Worm (Caenorhabditis elegans) whole organism, L1 larva: ENCODE measurements around the gene col-123.

Experiments used
- C04F5.9 ChIP-seq: sonication (generic microtip); optimal IDR thresholded peaks from 2 replicates; lab custom pipeline; 2016; ENCODE audit warnings: missing genetic modification characterization, missing compliant biosample characterization
- C16A3.4 ChIP-seq: fragments of 150-350 bp; optimal IDR thresholded peaks from 2 replicates; lab custom pipeline; 2014; ENCODE audit warnings: missing biosample characterization, missing genetic modification characterization
- F16B12.6 ChIP-seq: fragments of 150-350 bp; optimal IDR thresholded peaks from 2 replicates; lab custom pipeline; 2014; ENCODE audit warnings: missing biosample characterization, missing genetic modification characterization
- Y116A8C.19 ChIP-seq: sonication (generic microtip); optimal IDR thresholded peaks from 2 replicates; lab custom pipeline; 2016; ENCODE audit warnings: missing compliant biosample characterization, missing genetic modification characterization, borderline replicate concordance
- aly-2 ChIP-seq: fragments of 150-350 bp; optimal IDR thresholded peaks from 2 replicates; lab custom pipeline; 2014; ENCODE audit warnings: missing biosample characterization, missing genetic modification characterization
- ama-1 ChIP-seq: fragments of 150-350 bp; optimal IDR thresholded peaks from 2 replicates; lab custom pipeline; 2014
- blmp-1 ChIP-seq: fragments of 150-350 bp; optimal IDR thresholded peaks from 2 replicates; lab custom pipeline; 2014; ENCODE audit warnings: missing biosample characterization, missing genetic modification characterization
- ceh-82 ChIP-seq, 3 experiments: fragments of 150-350 bp in 1 of 3; sonication (generic microtip) in 2 of 3; optimal IDR thresholded peaks; 2 replicates each; lab custom pipeline; 2014 to 2017; ENCODE audit warnings: missing biosample characterization in 3 of 3, missing genetic modification characterization in 3 of 3
- ceh-88 ChIP-seq: fragments of 200-800 bp; sonication (Bioruptor generic); IDR thresholded peaks from 2 replicates; pipeline ENCODE4 v1.3.6; 2022; ENCODE audit warnings: missing genetic modification characterization, missing compliant biosample characterization
- ces-1 ChIP-seq: fragments of 150-350 bp; optimal IDR thresholded peaks from 2 replicates; lab custom pipeline; 2014; ENCODE audit warnings: missing biosample characterization, missing genetic modification reagents, missing genetic modification characterization
- dpl-1 ChIP-seq, 3 experiments: fragments of 150-350 bp in 2 of 3; sonication (generic microtip) in 1 of 3; optimal IDR thresholded peaks; 2 replicates each; lab custom pipeline; 2014 to 2017; ENCODE audit warnings: missing biosample characterization in 3 of 3, missing genetic modification characterization in 3 of 3, missing genetic modification reagents in 3 of 3
- efl-3 ChIP-seq: fragments of 200-800 bp; sonication (Bioruptor generic); optimal IDR thresholded peaks from 2 replicates; lab custom pipeline; 2018; ENCODE audit warnings: mild to moderate bottlenecking, missing genetic modification characterization, missing compliant biosample characterization
- egl-13 ChIP-seq: sonication (generic microtip); optimal IDR thresholded peaks from 2 replicates; lab custom pipeline; 2016; ENCODE audit warnings: missing genotype, missing genetic modification reagents, missing genetic modification characterization, missing compliant biosample characterization
- ets-5 ChIP-seq: fragments of 200-800 bp; sonication (Bioruptor generic); IDR thresholded peaks from 2 replicates; pipeline ENCODE4 v1.3.6; 2022; ENCODE audit warnings: missing genetic modification characterization, missing compliant biosample characterization
- fkh-8 ChIP-seq: sonication (generic microtip); optimal IDR thresholded peaks from 2 replicates; lab custom pipeline; 2016; ENCODE audit warnings: mild to moderate bottlenecking, missing genetic modification characterization, missing compliant biosample characterization
- fos-1 ChIP-seq: fragments of 150-350 bp; optimal IDR thresholded peaks from 2 replicates; lab custom pipeline; 2014; ENCODE audit warnings: missing biosample characterization, missing genetic modification characterization
- grh-1 ChIP-seq: fragments of 200-800 bp; sonication (Bioruptor generic); IDR thresholded peaks from 2 replicates; pipeline ENCODE4 v1.3.6; 2022; ENCODE audit warnings: missing genetic modification reagents, missing genetic modification characterization, missing compliant biosample characterization
- hlh-4 ChIP-seq: sonication (generic microtip); optimal IDR thresholded peaks from 2 replicates; lab custom pipeline; 2016; ENCODE audit warnings: mild to moderate bottlenecking, missing genetic modification characterization, missing compliant biosample characterization
- lin-13 ChIP-seq: fragments of 150-350 bp; optimal IDR thresholded peaks from 2 replicates; lab custom pipeline; 2014; ENCODE audit warnings: missing biosample characterization, missing genetic modification reagents, missing genetic modification characterization
- lin-14 ChIP-seq: fragments of 200-800 bp; sonication (Bioruptor generic); optimal IDR thresholded peaks from 2 replicates; lab custom pipeline; 2018; ENCODE audit warnings: mild to moderate bottlenecking, missing genetic modification characterization, moderate library complexity, missing compliant biosample characterization
- lin-15B ChIP-seq: fragments of 150-350 bp; sonication (generic microtip); optimal IDR thresholded peaks from 3 replicates; lab custom pipeline; 2014; ENCODE audit warnings: missing biosample characterization, missing genetic modification characterization
- lin-35 ChIP-seq, 2 experiments: fragments of 150-350 bp; optimal IDR thresholded peaks; 2 replicates each; lab custom pipeline; 2014; ENCODE audit warnings: missing biosample characterization in 2 of 2, missing genetic modification characterization in 2 of 2, missing genetic modification reagents in 2 of 2
- lir-3 ChIP-seq: sonication (generic microtip); optimal IDR thresholded peaks from 2 replicates; lab custom pipeline; 2016; ENCODE audit warnings: mild to moderate bottlenecking, missing genetic modification characterization, moderate library complexity, missing compliant biosample characterization; ENCODE audit not compliant: poor library complexity
- lsy-2 ChIP-seq, 2 experiments: fragments of 150-350 bp; optimal IDR thresholded peaks; 2 replicates each; lab custom pipeline; 2014; ENCODE audit warnings: missing biosample characterization in 2 of 2, missing genetic modification characterization in 2 of 2
- mab-9 ChIP-seq: fragments of 200-800 bp; sonication (Bioruptor generic); IDR thresholded peaks from 2 replicates; pipeline ENCODE4 v1.3.6; 2022; ENCODE audit warnings: missing genetic modification reagents, missing genetic modification characterization, missing compliant biosample characterization
- mdl-1 ChIP-seq, 2 experiments: fragments of 150-350 bp; optimal IDR thresholded peaks; 2 replicates each; lab custom pipeline; 2014 to 2017; ENCODE audit warnings: missing biosample characterization in 2 of 2, missing genetic modification characterization in 2 of 2, inconsistent platforms in 1 of 2
- mef-2 ChIP-seq: fragments of 150-350 bp; optimal IDR thresholded peaks from 2 replicates; lab custom pipeline; 2014; ENCODE audit warnings: missing biosample characterization, missing genetic modification characterization
- nhr-11 ChIP-seq: fragments of 150-350 bp; optimal IDR thresholded peaks from 2 replicates; lab custom pipeline; 2014; ENCODE audit warnings: missing biosample characterization, missing genetic modification characterization
- nhr-20 ChIP-seq: sonication (generic microtip); optimal IDR thresholded peaks from 2 replicates; lab custom pipeline; 2016; ENCODE audit warnings: mild to moderate bottlenecking, missing genetic modification characterization, missing compliant biosample characterization
- nhr-47 ChIP-seq: sonication (generic microtip); optimal IDR thresholded peaks from 2 replicates; lab custom pipeline; 2016; ENCODE audit warnings: mild to moderate bottlenecking, missing genetic modification characterization, moderate library complexity, missing compliant biosample characterization
- nhr-76 ChIP-seq: sonication (generic microtip); optimal IDR thresholded peaks from 2 replicates; lab custom pipeline; 2017; ENCODE audit warnings: missing biosample characterization, missing genetic modification characterization
- nhr-77 ChIP-seq: fragments of 150-350 bp; optimal IDR thresholded peaks from 2 replicates; lab custom pipeline; 2014; ENCODE audit warnings: missing biosample characterization, missing genetic modification characterization
- nhr-84 ChIP-seq: sonication (generic microtip); optimal IDR thresholded peaks from 2 replicates; lab custom pipeline; 2017; ENCODE audit warnings: missing biosample characterization, missing genetic modification characterization
- pax-3 ChIP-seq: fragments of 200-800 bp; sonication (Bioruptor generic); optimal IDR thresholded peaks from 2 replicates; lab custom pipeline; 2018; ENCODE audit warnings: mild to moderate bottlenecking, missing genetic modification characterization, moderate library complexity, missing compliant biosample characterization
- snu-23 ChIP-seq: sonication (generic microtip); optimal IDR thresholded peaks from 2 replicates; lab custom pipeline; 2016; ENCODE audit warnings: missing genetic modification characterization, missing compliant biosample characterization
- sox-4 ChIP-seq: sonication (generic microtip); optimal IDR thresholded peaks from 2 replicates; lab custom pipeline; 2016; ENCODE audit warnings: missing genetic modification characterization, missing compliant biosample characterization
- sup-37 ChIP-seq: fragments of 200-800 bp; sonication (Bioruptor generic); optimal IDR thresholded peaks from 2 replicates; lab custom pipeline; 2018; ENCODE audit warnings: mild to moderate bottlenecking, missing genetic modification characterization, missing compliant biosample characterization
- tbx-2 ChIP-seq: sonication (generic microtip); optimal IDR thresholded peaks from 2 replicates; lab custom pipeline; 2016; ENCODE audit warnings: missing genetic modification characterization, missing compliant biosample characterization
- unc-130 ChIP-seq: fragments of 150-350 bp; optimal IDR thresholded peaks from 2 replicates; lab custom pipeline; 2017; ENCODE audit warnings: missing biosample characterization, missing genetic modification characterization, inconsistent platforms
- unc-30 ChIP-seq: sonication (generic microtip); optimal IDR thresholded peaks from 2 replicates; lab custom pipeline; 2017; ENCODE audit warnings: missing biosample characterization, missing genetic modification characterization
- unc-62 ChIP-seq: fragments of 150-350 bp; optimal IDR thresholded peaks from 2 replicates; lab custom pipeline; 2014; ENCODE audit warnings: missing biosample characterization, missing genetic modification reagents, missing genetic modification characterization
- unc-86 ChIP-seq: sonication (generic microtip); optimal IDR thresholded peaks from 2 replicates; lab custom pipeline; 2016; ENCODE audit warnings: missing genetic modification characterization, missing compliant biosample characterization
- vab-15 ChIP-seq: sonication (generic microtip); optimal IDR thresholded peaks from 2 replicates; lab custom pipeline; 2017; ENCODE audit warnings: missing genotype, mild to moderate bottlenecking, missing genetic modification characterization, missing compliant biosample characterization
- zip-4 ChIP-seq: fragments of 200-800 bp; sonication (Bioruptor generic); optimal IDR thresholded peaks from 2 replicates; lab custom pipeline; 2018; ENCODE audit warnings: mild to moderate bottlenecking, missing genetic modification characterization, moderate library complexity, missing compliant biosample characterization
- ztf-11 ChIP-seq, 2 experiments: sonication (generic microtip); optimal IDR thresholded peaks; 2 replicates each; lab custom pipeline; 2016 to 2017; ENCODE audit warnings: missing genetic modification characterization in 2 of 2, missing biosample characterization in 1 of 2, missing compliant biosample characterization in 1 of 2
- ztf-4 ChIP-seq: fragments of 150-350 bp; optimal IDR thresholded peaks from 2 replicates; lab custom pipeline; 2014; ENCODE audit warnings: missing biosample characterization, missing genetic modification characterization

The col-123 gene

ce11 chrIV:9821621-9822020 lies at the start of gene col-123:
Gene col-123 (plus strand): TSS chrIV:9821921.
- peak; percentile 53 for TF ChIP-seq blmp-1
- TF ChIP-seq fos-1, result no peak
- no peak for TF ChIP-seq nhr-84 (tag; lab: Kevin White, UChicago)
- TF ChIP-seq unc-130 (tag; lab: Kevin White, UChicago), result no peak
- TF ChIP-seq lin-13 (GFP tag; lab: Kevin White, UChicago), result no peak
- no peak for TF ChIP-seq sup-37
- TF ChIP-seq ztf-4 (tag; lab: Kevin White, UChicago), result no peak

DNA sequence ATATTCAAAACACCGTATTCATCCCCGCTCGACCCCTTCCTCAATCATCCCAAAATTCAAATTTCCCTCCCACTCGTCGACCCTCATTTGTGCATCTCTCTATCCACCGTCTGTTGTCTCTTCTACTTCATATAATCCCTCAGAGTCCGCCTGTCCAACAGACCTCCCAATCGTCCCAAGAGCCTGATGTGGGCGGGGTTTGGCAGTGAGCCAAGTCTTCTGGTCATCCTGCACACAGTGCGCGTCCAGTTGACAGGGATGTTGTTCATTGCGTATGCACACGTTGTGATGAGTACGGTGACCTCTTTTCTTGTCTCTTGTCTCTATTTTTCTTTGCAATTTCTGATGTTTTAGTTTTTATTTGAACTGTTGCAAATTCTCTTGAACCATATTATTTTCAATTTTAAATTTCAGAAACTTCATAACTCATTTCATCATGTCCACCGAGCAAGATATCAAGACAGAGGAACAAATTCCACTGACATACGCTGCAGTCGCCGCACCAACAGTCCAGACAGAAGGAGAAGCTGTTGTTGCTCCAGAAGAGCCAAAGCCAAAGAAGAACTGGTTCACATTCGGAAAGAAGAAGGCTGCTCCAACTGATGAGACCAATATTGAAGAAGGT lies 49.5 kb upstream of the col-123 start, which contains the start of gene cav-1:
Gene cav-1, plus strand, starts transcription at position 415 of the 625 bp plus-strand sequence.
- no peak for TF ChIP-seq fkh-8 (tag; lab: Kevin White, UChicago)
- TF ChIP-seq unc-86, result no peak
- TF ChIP-seq hlh-4, result no peak
- TF ChIP-seq mdl-1 (tag; optimal IDR thresholded peaks at IDR 0.05; lab: Kevin White, UChicago), result no peak
- TF ChIP-seq ztf-11 (tag; optimal IDR thresholded peaks at IDR 0.05; lab: Kevin White, UChicago), result peak in 1 of 2 experiments; percentile 55
- TF ChIP-seq ets-5 (GFP tag; lab: Robert Waterston, UW), result no peak
- no peak for TF ChIP-seq egl-13 (tag; lab: Kevin White, UChicago)
- no peak for TF ChIP-seq pax-3 (tag; lab: Kevin White, UChicago)
- no peak for TF ChIP-seq unc-30

DNA sequence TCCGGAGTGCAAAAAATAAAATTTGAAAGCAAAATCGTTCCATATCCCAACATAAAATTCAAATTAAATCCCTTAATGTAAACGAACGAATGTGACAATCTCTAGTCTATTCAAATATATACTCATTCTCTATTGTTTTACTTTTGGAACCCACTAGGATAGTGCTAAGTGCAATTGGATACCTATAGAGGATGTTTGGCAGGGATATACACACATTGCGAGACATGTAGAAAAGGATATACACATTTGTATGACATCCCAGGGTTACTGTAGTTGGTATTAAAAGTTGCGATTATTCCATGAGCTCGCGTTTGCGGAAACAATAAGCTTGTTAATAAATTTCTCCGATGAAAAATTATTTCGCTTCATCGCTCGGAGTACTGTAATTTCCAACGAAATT lies 48.3 kb upstream of the col-123 start:
- TF ChIP-seq tbx-2 (tag; lab: Kevin White, UChicago) (no peak), lin-14 (GFP tag; lab: Kevin White, UChicago) (no peak), lsy-2 (tag; optimal IDR thresholded peaks at IDR 0.05; lab: Kevin White, UChicago) (no peak), lin-15B (tag; lab: Kevin White, UChicago) (no peak), mab-9 (no peak)
- TF ChIP-seq, all 84 proteins: peak for 0

DNA sequence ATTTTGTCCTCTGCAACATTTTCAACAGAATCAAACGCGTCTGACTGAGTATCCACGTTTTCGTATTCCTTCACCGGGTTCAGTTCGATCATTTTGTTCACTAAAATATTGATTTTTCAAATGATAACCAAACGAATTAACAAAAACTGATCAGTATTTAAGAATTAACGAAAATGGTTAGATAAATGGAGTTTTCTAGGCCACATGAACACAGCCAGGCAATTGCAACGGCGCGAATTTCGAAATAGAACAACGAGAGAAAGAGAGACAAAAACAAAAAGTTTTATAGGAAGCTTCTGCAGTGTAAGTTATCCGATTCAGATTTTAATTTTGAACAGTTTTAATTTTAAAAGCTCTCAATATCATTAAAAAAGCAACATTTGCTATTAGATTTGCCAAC lies 44.2 kb upstream of the col-123 start, which contains the start of gene sna-2:
Gene sna-2, minus strand, starts transcription at position 100 of the 400 bp plus-strand sequence.
- peak; percentile 67 for TF ChIP-seq blmp-1
- TF ChIP-seq ces-1 (GFP tag; lab: Kevin White, UChicago), result no peak
- no peak for TF ChIP-seq nhr-11 (tag; lab: Kevin White, UChicago)
- no peak for TF ChIP-seq nhr-76
- no peak for TF ChIP-seq unc-62
- TF ChIP-seq lin-14 (GFP tag; lab: Kevin White, UChicago), result peak; percentile 56
- peak; percentile 83 for TF ChIP-seq lir-3
- no peak for TF ChIP-seq aly-2 (tag; lab: Kevin White, UChicago)
- TF ChIP-seq grh-1 (GFP tag; lab: Robert Waterston, UW), result no peak
- TF ChIP-seq fos-1, result peak; percentile 30
- TF ChIP-seq F16B12.6 (tag; lab: Kevin White, UChicago), result no peak
- no peak for TF ChIP-seq nhr-77 (tag; lab: Kevin White, UChicago)
- no peak for TF ChIP-seq fkh-8 (tag; lab: Kevin White, UChicago)
- no peak for TF ChIP-seq efl-3 (GFP tag; lab: Kevin White, UChicago)
- TF ChIP-seq sup-37, result no peak
- peak; percentile 66 for TF ChIP-seq pax-3 (tag; lab: Kevin White, UChicago)
- TF ChIP-seq ceh-88 (GFP tag; lab: Robert Waterston, UW), result no peak
- TF ChIP-seq Y116A8C.19 (tag; lab: Kevin White, UChicago), result no peak
- TF ChIP-seq ztf-11 (tag; optimal IDR thresholded peaks at IDR 0.05; lab: Kevin White, UChicago), result peak in 1 of 2 experiments; percentile 43
- peak; percentile 65 for TF ChIP-seq C16A3.4 (tag; lab: Kevin White, UChicago)
- no peak for TF ChIP-seq sox-4 (tag; lab: Kevin White, UChicago)
- no peak for TF ChIP-seq hlh-4
- peak; percentile 93 to 96 for TF ChIP-seq lin-35 (GFP tag; optimal IDR thresholded peaks at IDR 0.05; lab: Kevin White, UChicago)
- TF ChIP-seq C04F5.9 (tag; lab: Kevin White, UChicago), result no peak
- peak; percentile 47 for TF ChIP-seq nhr-20 (tag; lab: Kevin White, UChicago)
- TF ChIP-seq snu-23 (GFP tag; lab: Kevin White, UChicago), result peak; percentile 37
- TF ChIP-seq ceh-82 (tag; optimal IDR thresholded peaks at IDR 0.05; lab: Kevin White, UChicago), result peak in 2 of 3 experiments; percentile 7 to 44
- TF ChIP-seq nhr-47 (tag; lab: Kevin White, UChicago), result peak; percentile 59
- no peak for TF ChIP-seq unc-86
- no peak for TF ChIP-seq vab-15 (tag; lab: Kevin White, UChicago)
- peak; percentile 87 to 95 (median 91) for TF ChIP-seq dpl-1 (GFP tag; optimal IDR thresholded peaks at IDR 0.05; lab: Kevin White, UChicago)
- TF ChIP-seq ama-1 (lab: Kevin White, UChicago), result no peak
- TF ChIP-seq zip-4 (GFP tag; lab: Kevin White, UChicago), result no peak
- TF ChIP-seq mef-2 (tag; lab: Kevin White, UChicago), result no peak
